Worm (Caenorhabditis elegans) whole organism, L3 larva: ENCODE results near the gene fbxa-171.

Source experiments
- R02D3.7 ChIP-seq: fragments of 150-350 bp; optimal IDR thresholded peaks from 2 replicates; lab custom pipeline; 2014; ENCODE audit warnings: missing biosample characterization, missing genetic modification characterization
- ZK546.5 ChIP-seq: sonication (generic microtip); optimal IDR thresholded peaks from 2 replicates; lab custom pipeline; 2017; ENCODE audit warnings: missing biosample characterization, missing genetic modification characterization
- aly-2 ChIP-seq: fragments of 150-350 bp; optimal IDR thresholded peaks from 2 replicates; lab custom pipeline; 2014; ENCODE audit warnings: missing biosample characterization, missing genetic modification characterization
- ama-1 ChIP-seq: fragments of 150-350 bp; optimal IDR thresholded peaks from 2 replicates; lab custom pipeline; 2018
- ceh-16 ChIP-seq: sonication (generic microtip); optimal IDR thresholded peaks from 2 replicates; lab custom pipeline; 2017; ENCODE audit warnings: missing biosample characterization, missing genetic modification characterization
- ceh-28 ChIP-seq: fragments of 150-350 bp; optimal IDR thresholded peaks from 2 replicates; lab custom pipeline; 2014; ENCODE audit warnings: missing biosample characterization, missing genetic modification reagents, missing genetic modification characterization
- ceh-82 ChIP-seq: fragments of 150-350 bp; optimal IDR thresholded peaks from 2 replicates; lab custom pipeline; 2014; ENCODE audit warnings: missing biosample characterization, missing genetic modification characterization
- ceh-9 ChIP-seq: sonication (generic microtip); optimal IDR thresholded peaks from 2 replicates; lab custom pipeline; 2018; ENCODE audit warnings: missing biosample characterization, missing genetic modification characterization
- egl-5 ChIP-seq: fragments of 150-350 bp; optimal IDR thresholded peaks from 2 replicates; lab custom pipeline; 2017; ENCODE audit warnings: missing biosample characterization, missing genetic modification reagents, missing genetic modification characterization, inconsistent platforms
- elt-1 ChIP-seq: fragments of 150-350 bp; optimal IDR thresholded peaks from 2 replicates; lab custom pipeline; 2014; ENCODE audit warnings: missing biosample characterization, missing genetic modification characterization
- elt-2 ChIP-seq: sonication (generic microtip); optimal IDR thresholded peaks from 2 replicates; lab custom pipeline; 2016; ENCODE audit warnings: missing genetic modification reagents, mild to moderate bottlenecking, missing genetic modification characterization, missing compliant biosample characterization
- elt-3 ChIP-seq, 3 experiments: fragments of 150-350 bp in 1 of 3; sonication (generic microtip) in 2 of 3; optimal IDR thresholded peaks; 2 replicates in 2 of 3; 4 replicates in 1 of 3; lab custom pipeline; 2014 to 2017; ENCODE audit warnings: missing biosample characterization in 3 of 3, missing genetic modification characterization in 3 of 3
- eor-1 ChIP-seq, 2 experiments: fragments of 150-350 bp; optimal IDR thresholded peaks; 2 replicates each; lab custom pipeline; 2014 to 2018; ENCODE audit warnings: missing biosample characterization in 2 of 2, missing genetic modification characterization in 2 of 2
- fkh-10 ChIP-seq: sonication (generic microtip); optimal IDR thresholded peaks from 2 replicates; lab custom pipeline; 2017; ENCODE audit warnings: missing biosample characterization, missing genetic modification reagents, missing genetic modification characterization
- fos-1 ChIP-seq: fragments of 150-350 bp; optimal IDR thresholded peaks from 2 replicates; lab custom pipeline; 2014; ENCODE audit warnings: missing biosample characterization, missing genetic modification characterization
- hmg-11 ChIP-seq: sonication (generic microtip); optimal IDR thresholded peaks from 2 replicates; lab custom pipeline; 2016; ENCODE audit warnings: missing genetic modification characterization, missing compliant biosample characterization
- jun-1 ChIP-seq: fragments of 150-350 bp; optimal IDR thresholded peaks from 2 replicates; lab custom pipeline; 2014; ENCODE audit warnings: missing biosample characterization, missing genetic modification reagents, missing genetic modification characterization
- lin-15B ChIP-seq: fragments of 150-350 bp; optimal IDR thresholded peaks from 2 replicates; lab custom pipeline; 2014; ENCODE audit warnings: missing biosample characterization, missing genetic modification characterization
- lin-39 ChIP-seq: fragments of 150-350 bp; optimal IDR thresholded peaks from 2 replicates; lab custom pipeline; 2018; ENCODE audit warnings: missing biosample characterization, missing genetic modification reagents, missing genetic modification characterization
- lsy-12 ChIP-seq: sonication (generic microtip); optimal IDR thresholded peaks from 2 replicates; lab custom pipeline; 2016; ENCODE audit warnings: mild to moderate bottlenecking, missing genetic modification characterization, missing compliant biosample characterization
- mdl-1 ChIP-seq: fragments of 150-350 bp; optimal IDR thresholded peaks from 2 replicates; lab custom pipeline; 2014; ENCODE audit warnings: missing biosample characterization, missing genetic modification characterization
- mml-1 ChIP-seq: fragments of 150-350 bp; sonication (generic microtip); optimal IDR thresholded peaks from 3 replicates; lab custom pipeline; 2014; ENCODE audit warnings: missing biosample characterization, missing genetic modification characterization
- nfya-1 ChIP-seq: sonication (generic microtip); optimal IDR thresholded peaks from 2 replicates; lab custom pipeline; 2017; ENCODE audit warnings: missing genetic modification characterization, mild to moderate bottlenecking, missing compliant biosample characterization, antibody characterized with exemption, moderate library complexity; ENCODE audit not compliant: insufficient read depth
- nhr-12 ChIP-seq: fragments of 150-350 bp; optimal IDR thresholded peaks from 2 replicates; lab custom pipeline; 2014; ENCODE audit warnings: missing biosample characterization, missing genetic modification characterization
- nhr-25 ChIP-seq: sonication (generic microtip); optimal IDR thresholded peaks from 2 replicates; lab custom pipeline; 2017; ENCODE audit warnings: missing biosample characterization, missing genetic modification characterization
- nhr-28 ChIP-seq: fragments of 150-350 bp; optimal IDR thresholded peaks from 2 replicates; lab custom pipeline; 2014; ENCODE audit warnings: missing biosample characterization, missing genetic modification characterization
- nhr-43 ChIP-seq: sonication (generic microtip); optimal IDR thresholded peaks from 2 replicates; lab custom pipeline; 2016; ENCODE audit warnings: mild to moderate bottlenecking, missing genetic modification characterization, missing compliant biosample characterization; ENCODE audit not compliant: poor library complexity, severe bottlenecking
- nhr-67 ChIP-seq: fragments of 150-350 bp; optimal IDR thresholded peaks from 2 replicates; lab custom pipeline; 2014; ENCODE audit warnings: missing biosample characterization, missing genetic modification characterization
- nhr-76 ChIP-seq: fragments of 150-350 bp; sonication (generic microtip); optimal IDR thresholded peaks from 5 replicates; lab custom pipeline; 2014; ENCODE audit warnings: missing biosample characterization, missing genetic modification characterization
- pha-4 ChIP-seq: fragments of 150-350 bp; optimal IDR thresholded peaks from 2 replicates; lab custom pipeline; 2014; ENCODE audit warnings: missing biosample characterization, missing genetic modification reagents, missing genetic modification characterization
- pqm-1 ChIP-seq: fragments of 150-350 bp; optimal IDR thresholded peaks from 2 replicates; lab custom pipeline; 2017; ENCODE audit warnings: missing biosample characterization, missing genetic modification characterization, inconsistent platforms
- skn-1 ChIP-seq: fragments of 150-350 bp; optimal IDR thresholded peaks from 2 replicates; lab custom pipeline; 2014; ENCODE audit warnings: missing biosample characterization, missing genetic modification characterization
- snpc-4 ChIP-seq: fragments of 150-350 bp; optimal IDR thresholded peaks from 2 replicates; lab custom pipeline; 2014; ENCODE audit warnings: missing biosample characterization, missing genetic modification characterization
- tbx-2 ChIP-seq: sonication (generic microtip); optimal IDR thresholded peaks from 2 replicates; lab custom pipeline; 2016; ENCODE audit warnings: mild to moderate bottlenecking, missing genetic modification characterization, missing compliant biosample characterization
- unc-39 ChIP-seq: sonication (generic microtip); optimal IDR thresholded peaks from 4 replicates; lab custom pipeline; 2017; ENCODE audit warnings: missing biosample characterization, missing genetic modification characterization
- unc-62 ChIP-seq: fragments of 150-350 bp; sonication (generic microtip); optimal IDR thresholded peaks from 4 replicates; lab custom pipeline; 2014; ENCODE audit warnings: missing biosample characterization, missing genetic modification reagents, missing genetic modification characterization
- zag-1 ChIP-seq: fragments of 150-350 bp; optimal IDR thresholded peaks from 2 replicates; lab custom pipeline; 2014; ENCODE audit warnings: missing biosample characterization, missing genetic modification characterization
- ztf-11 ChIP-seq: fragments of 150-350 bp; optimal IDR thresholded peaks from 2 replicates; lab custom pipeline; 2014; ENCODE audit warnings: missing biosample characterization, missing genetic modification characterization
- ztf-4 ChIP-seq: fragments of 150-350 bp; optimal IDR thresholded peaks from 2 replicates; lab custom pipeline; 2014; ENCODE audit warnings: missing biosample characterization, missing genetic modification characterization

fbxa-171 gene

DNA sequence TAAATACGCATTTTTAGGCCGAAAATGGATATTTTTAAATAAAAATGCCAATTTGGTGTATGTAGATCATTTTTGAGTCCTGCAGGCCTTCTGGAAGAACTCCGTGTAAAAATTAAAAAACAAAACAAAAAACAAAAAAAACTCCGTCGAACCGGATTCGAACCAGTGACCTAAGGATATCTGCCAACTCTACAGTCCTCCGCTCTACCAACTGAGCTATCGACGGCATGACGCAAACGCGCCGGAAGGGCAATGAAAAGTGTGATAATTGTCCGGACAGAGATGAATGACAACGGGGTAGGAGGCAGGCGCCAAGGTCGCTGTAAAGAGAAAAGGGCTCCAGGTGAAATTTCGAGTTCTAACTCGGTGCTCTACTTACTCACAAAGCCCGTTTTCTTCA lies 23.5 kb downstream of the fbxa-171 start:
- TF ChIP-seq elt-1 (tag; lab: Kevin White, UChicago) (no peak), nhr-76 (tag; lab: Kevin White, UChicago) (no peak), eor-1 (tag; optimal IDR thresholded peaks at IDR 0.05; lab: Kevin White, UChicago) (no peak), jun-1 (no peak), ztf-11 (tag; lab: Kevin White, UChicago) (no peak)
- TF ChIP-seq, all 47 proteins: peak for 0

ce11 chrV:17540295-17540694 lies 25.5 kb downstream of the fbxa-171 start, which contains the start of gene srz-25:
srz-25 (plus strand) TSS chrV:17540595.
- TF ChIP-seq ztf-11 (tag; lab: Kevin White, UChicago) (no peak), ceh-16 (tag; lab: Kevin White, UChicago) (no peak), fkh-10 (GFP tag; lab: Kevin White, UChicago) (no peak), nhr-25 (tag; lab: Kevin White, UChicago) (no peak), ceh-9 (tag; lab: Kevin White, UChicago) (no peak)
- TF ChIP-seq, all 47 proteins: peak for 0

DNA sequence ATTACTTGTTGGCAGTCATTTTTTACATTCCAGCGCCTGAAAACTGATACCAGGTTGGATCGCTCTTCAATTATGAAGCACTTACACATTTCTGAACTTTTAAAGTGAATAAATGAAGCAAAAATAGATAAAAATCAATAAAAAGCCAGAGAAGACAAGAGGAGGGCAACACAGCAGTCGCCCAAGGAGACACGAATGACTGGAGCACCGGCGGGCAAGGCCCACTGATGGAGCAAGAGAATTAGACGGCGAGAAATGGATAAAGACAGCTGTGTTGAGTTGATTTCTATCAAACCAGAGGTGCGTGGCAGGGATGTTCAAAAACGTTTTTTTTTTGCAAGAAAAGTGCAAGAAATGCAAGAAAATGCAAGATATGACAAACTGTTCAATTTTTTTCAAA lies 26.5 kb downstream of the fbxa-171 start:
- no peak for TF ChIP-seq ama-1 (lab: Kevin White, UChicago)
- TF ChIP-seq nhr-28 (tag; lab: Kevin White, UChicago), result no peak
- TF ChIP-seq R02D3.7, result no peak
- TF ChIP-seq ceh-82 (tag; lab: Kevin White, UChicago), result no peak
- TF ChIP-seq pha-4, result no peak
- TF ChIP-seq zag-1 (tag; lab: Kevin White, UChicago), result no peak
- TF ChIP-seq tbx-2 (tag; lab: Kevin White, UChicago), result no peak
- TF ChIP-seq aly-2 (tag; lab: Kevin White, UChicago), result no peak
- TF ChIP-seq nhr-25 (tag; lab: Kevin White, UChicago), result no peak
- TF ChIP-seq skn-1 (tag; lab: Kevin White, UChicago), result no peak
- TF ChIP-seq nhr-12, result no peak
- no peak for TF ChIP-seq mml-1 (tag; lab: Kevin White, UChicago)
- TF ChIP-seq hmg-11 (tag; lab: Kevin White, UChicago), result no peak
- no peak for TF ChIP-seq unc-39 (tag; lab: Kevin White, UChicago)
- no peak for TF ChIP-seq lsy-12
- TF ChIP-seq nfya-1 (tag; lab: Kevin White, UChicago), result no peak
- no peak for TF ChIP-seq pqm-1 (tag; lab: Kevin White, UChicago)
- no peak for TF ChIP-seq lin-39 (tag; lab: Kevin White, UChicago)
- TF ChIP-seq elt-3 (tag; optimal IDR thresholded peaks at IDR 0.05; lab: Kevin White, UChicago), result no peak
- no peak for TF ChIP-seq ceh-28 (tag; lab: Kevin White, UChicago)

DNA sequence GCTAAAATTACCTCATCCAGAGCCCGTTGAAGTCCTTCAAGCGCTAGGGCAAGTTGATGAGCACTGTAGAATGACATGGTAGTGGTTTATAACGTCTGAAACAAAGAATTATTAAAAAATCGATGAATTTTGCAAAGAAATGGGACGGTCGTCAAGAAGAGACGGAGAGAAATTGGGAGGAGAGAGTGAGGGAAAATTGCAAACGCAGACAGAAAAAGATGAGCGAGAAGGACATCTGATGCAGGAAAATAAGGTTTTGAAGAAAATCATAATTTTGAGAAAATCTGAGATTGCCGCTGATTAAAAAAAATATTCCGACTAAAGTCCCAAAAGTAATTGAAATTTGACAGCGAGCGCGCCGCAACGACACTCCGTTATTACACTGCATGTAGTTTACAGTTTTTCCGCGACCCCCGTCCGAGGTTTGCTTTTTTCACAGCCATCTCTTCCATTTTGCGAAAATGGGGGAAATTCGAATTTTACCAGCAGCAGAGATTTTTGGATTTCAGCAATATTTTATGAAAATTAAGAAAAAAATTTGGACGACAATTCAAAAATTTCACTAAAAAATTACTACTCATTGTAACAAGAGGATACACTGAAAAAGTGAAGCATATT lies 27.4 kb downstream of the fbxa-171 start, which contains the start of gene C18D4.6:
Gene C18D4.6 (minus strand): TSS at position 97 of the 618 bp plus-strand sequence.
- TF ChIP-seq lin-15B (tag; lab: Kevin White, UChicago) (peak; percentile 32), mdl-1 (tag; lab: Kevin White, UChicago) (no peak), elt-2 (no peak), unc-62 (GFP tag; lab: Kevin White, UChicago) (no peak), nhr-43 (tag; lab: Kevin White, UChicago) (no peak), nhr-28 (tag; lab: Kevin White, UChicago) (no peak), eor-1 (tag; optimal IDR thresholded peaks at IDR 0.05; lab: Kevin White, UChicago) (no peak), pha-4 (peak; percentile 23)

ce11 chrV:17533200-17533599 lies 32.6 kb downstream of the fbxa-171 start:
- TF ChIP-seq egl-5 (tag; lab: Kevin White, UChicago) (no peak), jun-1 (no peak), pqm-1 (tag; lab: Kevin White, UChicago) (no peak), ceh-16 (tag; lab: Kevin White, UChicago) (no peak), nhr-28 (tag; lab: Kevin White, UChicago) (no peak), ztf-4 (tag; lab: Kevin White, UChicago) (no peak), lin-39 (tag; lab: Kevin White, UChicago) (no peak), hmg-11 (tag; lab: Kevin White, UChicago) (no peak), mml-1 (tag; lab: Kevin White, UChicago) (no peak), fos-1 (no peak), nhr-43 (tag; lab: Kevin White, UChicago) (no peak), ZK546.5 (no peak), lsy-12 (no peak), nhr-12 (no peak), nhr-67 (tag; lab: Kevin White, UChicago) (no peak), ceh-82 (tag; lab: Kevin White, UChicago) (no peak), snpc-4 (tag; lab: Kevin White, UChicago) (no peak), nfya-1 (tag; lab: Kevin White, UChicago) (no peak), elt-2 (no peak), ztf-11 (tag; lab: Kevin White, UChicago) (no peak)
- TF ChIP-seq, all 47 proteins: peak for 0
